Worm (Caenorhabditis elegans) whole organism, L1 larva: Measurements from ENCODE around the gene drd-50.

Experiments
- ces-1 ChIP-seq: fragments of 150-350 bp; optimal IDR thresholded peaks from 2 replicates; lab custom pipeline; 2014; ENCODE audit warnings: missing biosample characterization, missing genetic modification reagents, missing genetic modification characterization
- dpl-1 ChIP-seq, 3 experiments: fragments of 150-350 bp in 2 of 3; sonication (generic microtip) in 1 of 3; optimal IDR thresholded peaks; 2 replicates each; lab custom pipeline; 2014 to 2017; ENCODE audit warnings: missing biosample characterization in 3 of 3, missing genetic modification characterization in 3 of 3, missing genetic modification reagents in 3 of 3
- egl-27 ChIP-seq, 2 experiments: fragments of 150-350 bp in 1 of 2; sonication (generic microtip); optimal IDR thresholded peaks; 3 replicates each; lab custom pipeline; 2017 to 2018; ENCODE audit warnings: missing biosample characterization in 2 of 2, missing genetic modification characterization in 2 of 2, missing genetic modification reagents in 2 of 2
- nhr-12 ChIP-seq: sonication (generic microtip); optimal IDR thresholded peaks from 2 replicates; lab custom pipeline; 2017; ENCODE audit warnings: missing biosample characterization, missing genetic modification characterization
- nhr-84 ChIP-seq: sonication (generic microtip); optimal IDR thresholded peaks from 2 replicates; lab custom pipeline; 2017; ENCODE audit warnings: missing biosample characterization, missing genetic modification characterization
- zag-1 ChIP-seq: fragments of 150-350 bp; optimal IDR thresholded peaks from 2 replicates; lab custom pipeline; 2014; ENCODE audit warnings: missing biosample characterization, missing genetic modification characterization
- ztf-11 ChIP-seq, 2 experiments: sonication (generic microtip); optimal IDR thresholded peaks; 2 replicates each; lab custom pipeline; 2016 to 2017; ENCODE audit warnings: missing genetic modification characterization in 2 of 2, missing biosample characterization in 1 of 2, missing compliant biosample characterization in 1 of 2

DNA sequence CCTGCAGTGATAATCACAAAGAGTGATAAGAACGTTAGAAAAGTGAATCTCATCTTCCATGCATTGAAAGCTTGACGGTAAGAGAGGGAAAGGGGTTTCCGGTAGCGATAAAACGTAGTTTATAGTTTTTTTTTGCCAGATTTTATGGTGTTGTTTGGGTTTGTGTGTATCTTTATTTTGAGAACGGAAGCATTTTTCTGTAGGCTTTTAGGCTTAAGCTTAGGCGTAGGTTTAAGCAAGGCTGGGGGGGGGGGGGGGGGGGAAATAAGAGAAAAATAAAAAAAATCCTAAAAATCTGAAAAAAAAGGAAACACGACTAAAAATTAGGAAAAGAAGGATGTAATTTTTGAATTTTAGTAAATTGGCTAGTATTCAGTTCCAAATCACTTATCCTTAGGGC lies 38.6 kb upstream of the drd-50 start, which contains the start of gene C35B1.8:
- TF ChIP-seq nhr-84 (tag; lab: Kevin White, UChicago) (no peak), dpl-1 (GFP tag; optimal IDR thresholded peaks at IDR 0.05; lab: Kevin White, UChicago) (no peak), ztf-11 (tag; optimal IDR thresholded peaks at IDR 0.05; lab: Kevin White, UChicago) (no peak), ces-1 (no peak), nhr-12 (tag; lab: Kevin White, UChicago) (no peak), zag-1 (tag; lab: Kevin White, UChicago) (no peak), egl-27 (tag; optimal IDR thresholded peaks at IDR 0.05; lab: Kevin White, UChicago) (no peak)
